Fruit fly (Drosophila melanogaster): ENCODE results near the gene CG15578.

CG15578 gene

dm6 chrX:4277861-4278260 is at the start of gene CG15578:
Gene CG15578 (minus strand): TSS chrX:4277961.
- TF ChIP-seq CG12605 (GFP tag; IDR thresholded peaks at IDR 0.05): no peak
- no peak for TF ChIP-seq EcR (GFP tag; optimal IDR thresholded peaks at IDR 0.05)
- no peak for TF ChIP-seq CG34367 (tag; optimal IDR thresholded peaks at IDR 0.05)
- TF ChIP-seq D1 (tag; optimal IDR thresholded peaks at IDR 0.05): no peak
- TF ChIP-seq Ets98B (GFP tag; IDR thresholded peaks at IDR 0.05): no peak
- no peak for TF ChIP-seq CG14655 (GFP tag; optimal IDR thresholded peaks at IDR 0.05)

DNA sequence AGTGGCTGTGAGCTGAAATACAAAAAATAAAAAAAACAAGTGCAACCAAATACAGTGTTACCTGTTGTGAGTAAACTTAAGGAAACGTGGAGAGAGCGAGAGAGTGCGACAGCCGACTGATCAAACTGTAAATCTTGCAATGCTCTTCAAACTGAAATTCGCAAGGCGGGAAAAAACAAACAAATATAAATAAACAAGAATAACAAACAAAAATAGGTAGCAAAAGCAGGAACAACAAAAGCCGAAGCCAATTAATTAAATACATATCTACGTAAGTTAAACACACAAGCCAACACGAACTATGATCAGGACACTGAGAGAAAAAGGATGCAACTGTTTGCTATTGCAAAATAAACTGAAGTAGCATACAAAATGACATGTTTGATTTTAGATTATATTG is 47.6 kb upstream of the CG15578 start:
- TF ChIP-seq CG12605 (GFP tag; IDR thresholded peaks at IDR 0.05) (peak; percentile 29; the same call in 1 of the 2 replicates), CG15710 (tag; optimal IDR thresholded peaks at IDR 0.05) (no peak), Ets98B (GFP tag; IDR thresholded peaks at IDR 0.05) (peak; percentile 8; the same call in 1 of the 2 replicates), CG34367 (tag; optimal IDR thresholded peaks at IDR 0.05) (peak; percentile 12), CG8159 (tag; optimal IDR thresholded peaks at IDR 0.05) (peak; percentile 20), CG4496 (GFP tag; IDR thresholded peaks at IDR 0.05) (peak; percentile 11; the same call in 1 of the 3 replicates), CG9948 (tag; optimal IDR thresholded peaks at IDR 0.05) (no peak)

DNA sequence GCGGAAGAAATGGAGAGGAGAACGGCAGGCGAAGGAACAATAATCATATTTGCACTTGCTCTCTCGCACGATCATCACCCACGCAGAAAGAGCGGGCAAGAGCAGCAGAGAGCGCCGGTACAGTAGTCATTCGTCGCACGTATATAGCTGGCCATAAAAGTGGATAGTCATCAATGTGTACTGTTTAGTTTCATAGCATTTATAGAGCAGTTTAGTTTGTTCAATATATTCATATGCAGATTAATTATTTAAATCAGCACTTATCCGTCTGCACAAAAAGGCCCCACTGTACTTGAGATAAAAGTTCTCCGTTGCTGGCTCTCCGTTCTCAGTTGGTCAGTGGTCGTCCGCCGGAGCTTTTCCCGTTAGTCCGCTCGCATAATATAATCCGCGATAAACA is 47.0 kb upstream of the CG15578 start:
- TF ChIP-seq CG4496 (GFP tag; IDR thresholded peaks at IDR 0.05) (peak; percentile 100), rn (GFP tag; IDR thresholded peaks at IDR 0.05) (peak; percentile 98), CG8159 (tag; optimal IDR thresholded peaks at IDR 0.05) (peak; percentile 97), Pif1B (GFP tag; optimal IDR thresholded peaks at IDR 0.05) (peak; percentile 96), CG34367 (tag; optimal IDR thresholded peaks at IDR 0.05) (peak; percentile 97), D1 (tag; optimal IDR thresholded peaks at IDR 0.05) (peak; percentile 43), CG10348 (GFP tag; IDR thresholded peaks at IDR 0.05) (peak; percentile 98), EcR (GFP tag; optimal IDR thresholded peaks at IDR 0.05) (peak; percentile 18), fd96Ca (GFP tag; IDR thresholded peaks at IDR 0.05) (peak; percentile 99), CG8301 (tag; optimal IDR thresholded peaks at IDR 0.05) (peak; percentile 98), CG17806 (tag; optimal IDR thresholded peaks at IDR 0.05) (peak; percentile 96), Pif1A (GFP tag; optimal IDR thresholded peaks at IDR 0.05) (peak; percentile 98), gl (tag; optimal IDR thresholded peaks at IDR 0.05) (peak; percentile 94), Ets98B (GFP tag; IDR thresholded peaks at IDR 0.05) (peak; percentile 99), CG15710 (tag; optimal IDR thresholded peaks at IDR 0.05) (peak; percentile 98), CG32121 (GFP tag; IDR thresholded peaks at IDR 0.05) (peak; percentile 99), CG12605 (GFP tag; IDR thresholded peaks at IDR 0.05) (peak; percentile 99), CG14655 (GFP tag; optimal IDR thresholded peaks at IDR 0.05) (peak; percentile 97), Snoo (tag; optimal IDR thresholded peaks at IDR 0.05) (peak; percentile 99), CG13204 (GFP tag; optimal IDR thresholded peaks at IDR 0.05) (peak; percentile 94), CG9948 (tag; optimal IDR thresholded peaks at IDR 0.05) (peak; percentile 95)

- TF ChIP-seq D1 (tag; optimal IDR thresholded peaks at IDR 0.05) (peak; percentile 28), CG8159 (tag; optimal IDR thresholded peaks at IDR 0.05) (peak; percentile 72), fd96Ca (GFP tag; IDR thresholded peaks at IDR 0.05) (peak; percentile 70; the same call in 2 of the 3 replicates), Pif1A (GFP tag; optimal IDR thresholded peaks at IDR 0.05) (peak; percentile 43), Ets98B (GFP tag; IDR thresholded peaks at IDR 0.05) (peak; percentile 77), CG9948 (tag; optimal IDR thresholded peaks at IDR 0.05) (peak; percentile 73), CG14655 (GFP tag; optimal IDR thresholded peaks at IDR 0.05) (peak; percentile 73), CG8301 (tag; optimal IDR thresholded peaks at IDR 0.05) (peak; percentile 68), CG10348 (GFP tag; IDR thresholded peaks at IDR 0.05) (no peak), CG15710 (tag; optimal IDR thresholded peaks at IDR 0.05) (peak; percentile 50), CG32121 (GFP tag; IDR thresholded peaks at IDR 0.05) (peak; percentile 76), CG4496 (GFP tag; IDR thresholded peaks at IDR 0.05) (peak; percentile 73), CG13204 (GFP tag; optimal IDR thresholded peaks at IDR 0.05) (peak; percentile 44), gl (tag; optimal IDR thresholded peaks at IDR 0.05) (no peak), CG17806 (tag; optimal IDR thresholded peaks at IDR 0.05) (peak; percentile 54), CG34367 (tag; optimal IDR thresholded peaks at IDR 0.05) (no peak), EcR (GFP tag; optimal IDR thresholded peaks at IDR 0.05) (no peak), CG12605 (GFP tag; IDR thresholded peaks at IDR 0.05) (0 out of 2 replicates have a peak, but pooled peaks have one; percentile 45), Pif1B (GFP tag; optimal IDR thresholded peaks at IDR 0.05) (peak; percentile 63), rn (GFP tag; IDR thresholded peaks at IDR 0.05) (0 out of 2 replicates have a peak, but pooled peaks have one; percentile 23), Snoo (tag; optimal IDR thresholded peaks at IDR 0.05) (peak; percentile 69)
These were observed 46.2 kb upstream of the CG15578 start for dm6 chrX:4323911-4324368.

- TF ChIP-seq CG13204 (GFP tag; optimal IDR thresholded peaks at IDR 0.05) (no peak), CG34367 (tag; optimal IDR thresholded peaks at IDR 0.05) (peak; percentile 41), D1 (tag; optimal IDR thresholded peaks at IDR 0.05) (peak; percentile 70), EcR (GFP tag; optimal IDR thresholded peaks at IDR 0.05) (no peak), CG4496 (GFP tag; IDR thresholded peaks at IDR 0.05) (peak; percentile 55; the same call in 1 of the 3 replicates), rn (GFP tag; IDR thresholded peaks at IDR 0.05) (no peak), Pif1B (GFP tag; optimal IDR thresholded peaks at IDR 0.05) (peak; percentile 53), Snoo (tag; optimal IDR thresholded peaks at IDR 0.05) (peak; percentile 29), gl (tag; optimal IDR thresholded peaks at IDR 0.05) (peak; percentile 16), CG14655 (GFP tag; optimal IDR thresholded peaks at IDR 0.05) (no peak), CG10348 (GFP tag; IDR thresholded peaks at IDR 0.05) (no peak), CG12605 (GFP tag; IDR thresholded peaks at IDR 0.05) (peak; percentile 65), Ets98B (GFP tag; IDR thresholded peaks at IDR 0.05) (peak; percentile 61), Pif1A (GFP tag; optimal IDR thresholded peaks at IDR 0.05) (peak; percentile 59), fd96Ca (GFP tag; IDR thresholded peaks at IDR 0.05) (peak; percentile 68; the same call in 2 of the 3 replicates), CG8301 (tag; optimal IDR thresholded peaks at IDR 0.05) (peak; percentile 46), CG15710 (tag; optimal IDR thresholded peaks at IDR 0.05) (peak; percentile 10), CG8159 (tag; optimal IDR thresholded peaks at IDR 0.05) (peak; percentile 10), CG32121 (GFP tag; IDR thresholded peaks at IDR 0.05) (no peak; the same call in 1 of the 2 replicates), CG17806 (tag; optimal IDR thresholded peaks at IDR 0.05) (peak; percentile 9), CG9948 (tag; optimal IDR thresholded peaks at IDR 0.05) (peak; percentile 35)
These were observed 44.8 kb upstream of the CG15578 start, which contains the start of gene norpA for dm6 chrX:4322234-4323210. Gene norpA (plus strand): TSS chrX:4322626.

Data from whole organism, pupa.